Worm (Caenorhabditis elegans): ENCODE results near the gene gpx-3.
"Not testable (repeated sequence)": the region's sequence is repeated elsewhere in the genome, so short reads cannot be mapped to it uniquely, and the experiment has no call there.

Gene gpx-3

ce11 chrX:9560931-9561330, 26.8 kb upstream of the gpx-3 start:
- no peak for TF ChIP-seq unc-62 (GFP tag; optimal IDR thresholded peaks at IDR 0.05)

ce11 chrX:9565881-9566280, 21.9 kb upstream of the gpx-3 start, which contains the start of gene moc-5:
TSS of gene moc-5 (minus strand) at chrX:9565981.
- TF ChIP-seq unc-62 (GFP tag; optimal IDR thresholded peaks at IDR 0.05), result no peak

ce11 chrX:9566429-9566828, 21.3 kb upstream of the gpx-3 start, which contains the start of gene F49E2.2:
TSS of gene F49E2.2 (plus strand) at chrX:9566729.
- TF ChIP-seq unc-62 (GFP tag; optimal IDR thresholded peaks at IDR 0.05), result no peak

- TF ChIP-seq unc-62 (GFP tag; optimal IDR thresholded peaks at IDR 0.05), result no peak
Observed at ce11 chrX:9568574-9568973, 19.2 kb upstream of the gpx-3 start.

- no peak for TF ChIP-seq unc-62 (GFP tag; optimal IDR thresholded peaks at IDR 0.05)
Observed at ce11 chrX:9576928-9577327, 10.8 kb upstream of the gpx-3 start, which contains the start of gene glb-17. TSS of gene glb-17 (minus strand) at chrX:9577028.

ce11 chrX:9584333-9584732, 3.4 kb upstream of the gpx-3 start, which contains the start of gene gpx-5:
TSS of gene gpx-5 (plus strand) at chrX:9584668.
- no peak for TF ChIP-seq unc-62 (GFP tag; optimal IDR thresholded peaks at IDR 0.05)

ce11 chrX:9585584-9586166, 2.1 kb upstream of the gpx-3 start:
- no peak for TF ChIP-seq unc-62 (GFP tag; optimal IDR thresholded peaks at IDR 0.05)

ce11 chrX:9589123-9589522, 1.4 kb downstream of the gpx-3 start, which contains the start of gene del-8:
TSS of gene del-8 (plus strand) at chrX:9589423.
- TF ChIP-seq unc-62 (GFP tag; optimal IDR thresholded peaks at IDR 0.05), result no peak

- TF ChIP-seq unc-62 (GFP tag; optimal IDR thresholded peaks at IDR 0.05), result no peak
Observed at ce11 chrX:9597299-9597698, 9.6 kb downstream of the gpx-3 start.

- TF ChIP-seq unc-62 (GFP tag; optimal IDR thresholded peaks at IDR 0.05), result no peak
Observed at ce11 chrX:9602625-9603024, 14.9 kb downstream of the gpx-3 start.

ce11 chrX:9603180-9603579, 15.4 kb downstream of the gpx-3 start:
- no peak for TF ChIP-seq unc-62 (GFP tag; optimal IDR thresholded peaks at IDR 0.05)

- no peak for TF ChIP-seq unc-62 (GFP tag; optimal IDR thresholded peaks at IDR 0.05)
Observed at ce11 chrX:9608127-9608526, 20.4 kb downstream of the gpx-3 start.

- TF ChIP-seq unc-62 (GFP tag; optimal IDR thresholded peaks at IDR 0.05), result no peak
Observed at ce11 chrX:9610040-9610613, 22.4 kb downstream of the gpx-3 start, which contains the start of gene C11E4.6. TSS of gene C11E4.6 (plus strand) at chrX:9610563.

- TF ChIP-seq unc-62 (GFP tag; optimal IDR thresholded peaks at IDR 0.05), result no peak
Observed at ce11 chrX:9616919-9617318, 29.2 kb downstream of the gpx-3 start, which contains the start of gene C11E4.7. TSS of gene C11E4.7 (plus strand) at chrX:9617219.

- no peak for TF ChIP-seq unc-62 (GFP tag; optimal IDR thresholded peaks at IDR 0.05)
Observed at ce11 chrX:9620136-9620535, 32.4 kb downstream of the gpx-3 start, which contains the start of gene C11E4.8. TSS of gene C11E4.8 (plus strand) at chrX:9620436.

ce11 chrX:9622609-9623008, 34.9 kb downstream of the gpx-3 start:
- no peak for TF ChIP-seq unc-62 (GFP tag; optimal IDR thresholded peaks at IDR 0.05)

ce11 chrX:9625824-9626223, 38.1 kb downstream of the gpx-3 start, which contains the start of gene F34H10.1:
TSS of gene F34H10.1 (plus strand) at chrX:9626124.
- not testable (repeated sequence) for TF ChIP-seq unc-62 (GFP tag; optimal IDR thresholded peaks at IDR 0.05)

All from whole organism, dauer.